Worm (Caenorhabditis elegans) whole organism, L4/young adult: Measurements from ENCODE around the gene fipr-8.

Source experiments
- dao-5 ChIP-seq: sonication (generic microtip); optimal IDR thresholded peaks from 2 replicates; lab custom pipeline; 2016; ENCODE audit warnings: missing genotype, missing genetic modification characterization, moderate library complexity, missing compliant biosample characterization
- him-1 ChIP-seq: sonication (generic microtip); optimal IDR thresholded peaks from 2 replicates; lab custom pipeline; 2016; ENCODE audit warnings: missing genotype, missing genetic modification reagents, missing genetic modification characterization, missing compliant biosample characterization

DNA sequence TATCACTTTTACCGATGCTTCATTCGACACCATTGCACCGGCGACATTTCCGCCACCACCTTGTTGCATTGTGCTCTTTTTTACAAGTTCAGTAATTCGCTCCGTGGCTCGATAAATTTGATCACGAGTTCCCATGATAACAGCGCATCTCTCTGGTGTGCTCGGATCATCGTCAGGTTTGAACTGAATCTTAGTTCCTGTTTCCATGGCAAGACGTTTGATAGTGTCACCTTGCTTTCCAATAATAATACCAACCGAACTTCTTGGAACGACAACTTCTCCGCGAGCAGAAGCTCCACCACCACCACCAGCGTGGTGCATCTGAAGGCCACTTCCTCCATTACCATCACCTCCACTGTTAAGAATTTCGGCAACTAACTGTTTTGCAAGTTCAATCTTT lies 2.6 kb downstream of the fipr-8 start:
- TF ChIP-seq dao-5 (tag; lab: Kevin White, UChicago) (no peak), him-1 (tag; lab: Kevin White, UChicago) (no peak)
